Worm (Caenorhabditis elegans) whole organism, L3 larva: Measurements from ENCODE around the gene Y66C5A.2.

Experiments used
- R02D3.7 ChIP-seq: fragments of 150-350 bp; optimal IDR thresholded peaks from 2 replicates; lab custom pipeline; 2014; ENCODE audit warnings: missing biosample characterization, missing genetic modification characterization
- ZK546.5 ChIP-seq: sonication (generic microtip); optimal IDR thresholded peaks from 2 replicates; lab custom pipeline; 2017; ENCODE audit warnings: missing biosample characterization, missing genetic modification characterization
- aly-2 ChIP-seq: fragments of 150-350 bp; optimal IDR thresholded peaks from 2 replicates; lab custom pipeline; 2014; ENCODE audit warnings: missing biosample characterization, missing genetic modification characterization
- ama-1 ChIP-seq: fragments of 150-350 bp; optimal IDR thresholded peaks from 2 replicates; lab custom pipeline; 2018
- ceh-16 ChIP-seq: sonication (generic microtip); optimal IDR thresholded peaks from 2 replicates; lab custom pipeline; 2017; ENCODE audit warnings: missing biosample characterization, missing genetic modification characterization
- ceh-9 ChIP-seq: sonication (generic microtip); optimal IDR thresholded peaks from 2 replicates; lab custom pipeline; 2018; ENCODE audit warnings: missing biosample characterization, missing genetic modification characterization
- elt-1 ChIP-seq: fragments of 150-350 bp; optimal IDR thresholded peaks from 2 replicates; lab custom pipeline; 2014; ENCODE audit warnings: missing biosample characterization, missing genetic modification characterization
- elt-3 ChIP-seq, 3 experiments: fragments of 150-350 bp in 1 of 3; sonication (generic microtip) in 2 of 3; optimal IDR thresholded peaks; 2 replicates in 2 of 3; 4 replicates in 1 of 3; lab custom pipeline; 2014 to 2017; ENCODE audit warnings: missing biosample characterization in 3 of 3, missing genetic modification characterization in 3 of 3
- eor-1 ChIP-seq, 2 experiments: fragments of 150-350 bp; optimal IDR thresholded peaks; 2 replicates each; lab custom pipeline; 2014 to 2018; ENCODE audit warnings: missing biosample characterization in 2 of 2, missing genetic modification characterization in 2 of 2
- fkh-2 ChIP-seq: fragments of 150-350 bp; optimal IDR thresholded peaks from 2 replicates; lab custom pipeline; 2014; ENCODE audit warnings: missing biosample characterization, missing genetic modification reagents, missing genetic modification characterization
- hmg-11 ChIP-seq: sonication (generic microtip); optimal IDR thresholded peaks from 2 replicates; lab custom pipeline; 2016; ENCODE audit warnings: missing genetic modification characterization, missing compliant biosample characterization
- jun-1 ChIP-seq: fragments of 150-350 bp; optimal IDR thresholded peaks from 2 replicates; lab custom pipeline; 2014; ENCODE audit warnings: missing biosample characterization, missing genetic modification reagents, missing genetic modification characterization
- lin-15B ChIP-seq: fragments of 150-350 bp; optimal IDR thresholded peaks from 2 replicates; lab custom pipeline; 2014; ENCODE audit warnings: missing biosample characterization, missing genetic modification characterization
- mdl-1 ChIP-seq: fragments of 150-350 bp; optimal IDR thresholded peaks from 2 replicates; lab custom pipeline; 2014; ENCODE audit warnings: missing biosample characterization, missing genetic modification characterization
- mml-1 ChIP-seq: fragments of 150-350 bp; sonication (generic microtip); optimal IDR thresholded peaks from 3 replicates; lab custom pipeline; 2014; ENCODE audit warnings: missing biosample characterization, missing genetic modification characterization
- nhr-11 ChIP-seq: fragments of 150-350 bp; optimal IDR thresholded peaks from 2 replicates; lab custom pipeline; 2014; ENCODE audit warnings: missing biosample characterization, missing genetic modification characterization
- nhr-12 ChIP-seq: fragments of 150-350 bp; optimal IDR thresholded peaks from 2 replicates; lab custom pipeline; 2014; ENCODE audit warnings: missing biosample characterization, missing genetic modification characterization
- nhr-23 ChIP-seq: fragments of 150-350 bp; optimal IDR thresholded peaks from 2 replicates; lab custom pipeline; 2014; ENCODE audit warnings: missing biosample characterization, missing genetic modification reagents, missing genetic modification characterization
- nhr-25 ChIP-seq: sonication (generic microtip); optimal IDR thresholded peaks from 2 replicates; lab custom pipeline; 2017; ENCODE audit warnings: missing biosample characterization, missing genetic modification characterization
- nhr-28 ChIP-seq: fragments of 150-350 bp; optimal IDR thresholded peaks from 2 replicates; lab custom pipeline; 2014; ENCODE audit warnings: missing biosample characterization, missing genetic modification characterization
- nhr-43 ChIP-seq: sonication (generic microtip); optimal IDR thresholded peaks from 2 replicates; lab custom pipeline; 2016; ENCODE audit warnings: mild to moderate bottlenecking, missing genetic modification characterization, missing compliant biosample characterization; ENCODE audit not compliant: poor library complexity, severe bottlenecking
- pha-4 ChIP-seq: fragments of 150-350 bp; optimal IDR thresholded peaks from 2 replicates; lab custom pipeline; 2014; ENCODE audit warnings: missing biosample characterization, missing genetic modification reagents, missing genetic modification characterization
- pqm-1 ChIP-seq: fragments of 150-350 bp; optimal IDR thresholded peaks from 2 replicates; lab custom pipeline; 2017; ENCODE audit warnings: missing biosample characterization, missing genetic modification characterization, inconsistent platforms
- sea-2 ChIP-seq: fragments of 150-350 bp; sonication (generic microtip); optimal IDR thresholded peaks from 4 replicates; lab custom pipeline; 2014; ENCODE audit warnings: missing biosample characterization, missing genetic modification reagents, missing genetic modification characterization
- skn-1 ChIP-seq: fragments of 150-350 bp; optimal IDR thresholded peaks from 2 replicates; lab custom pipeline; 2014; ENCODE audit warnings: missing biosample characterization, missing genetic modification characterization
- snpc-4 ChIP-seq: fragments of 150-350 bp; optimal IDR thresholded peaks from 2 replicates; lab custom pipeline; 2014; ENCODE audit warnings: missing biosample characterization, missing genetic modification characterization
- tbx-2 ChIP-seq: sonication (generic microtip); optimal IDR thresholded peaks from 2 replicates; lab custom pipeline; 2016; ENCODE audit warnings: mild to moderate bottlenecking, missing genetic modification characterization, missing compliant biosample characterization
- unc-39 ChIP-seq: sonication (generic microtip); optimal IDR thresholded peaks from 4 replicates; lab custom pipeline; 2017; ENCODE audit warnings: missing biosample characterization, missing genetic modification characterization
- unc-62 ChIP-seq: fragments of 150-350 bp; sonication (generic microtip); optimal IDR thresholded peaks from 4 replicates; lab custom pipeline; 2014; ENCODE audit warnings: missing biosample characterization, missing genetic modification reagents, missing genetic modification characterization
- zag-1 ChIP-seq: fragments of 150-350 bp; optimal IDR thresholded peaks from 2 replicates; lab custom pipeline; 2014; ENCODE audit warnings: missing biosample characterization, missing genetic modification characterization
- ztf-11 ChIP-seq: fragments of 150-350 bp; optimal IDR thresholded peaks from 2 replicates; lab custom pipeline; 2014; ENCODE audit warnings: missing biosample characterization, missing genetic modification characterization
- ztf-4 ChIP-seq: fragments of 150-350 bp; optimal IDR thresholded peaks from 2 replicates; lab custom pipeline; 2014; ENCODE audit warnings: missing biosample characterization, missing genetic modification characterization

Y66C5A.2 gene

DNA sequence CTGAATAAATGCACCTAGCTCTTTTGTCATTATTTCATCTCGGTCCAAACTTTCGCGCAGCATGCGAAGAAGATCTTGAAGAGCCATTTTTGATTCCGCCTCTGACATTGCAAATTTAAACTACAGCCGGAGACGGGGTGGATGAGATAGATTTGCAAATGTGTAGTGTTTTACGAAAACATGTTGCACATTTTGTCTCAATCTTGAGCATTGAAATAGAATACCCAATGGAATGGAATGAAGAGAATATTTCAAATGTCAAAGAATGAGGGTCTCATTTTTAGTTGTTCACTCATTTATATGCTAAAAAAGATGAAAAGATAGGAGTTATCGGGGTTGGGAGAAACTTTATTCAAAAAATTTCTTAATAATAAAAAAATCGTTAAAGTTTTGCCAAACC is 5.1 kb upstream of the Y66C5A.2 start, which contains the start of gene Y66C5A.1:
Gene Y66C5A.1, minus strand, starts transcription at position 101 of the 400 bp plus-strand sequence.
- no peak for TF ChIP-seq nhr-28 (tag; lab: Kevin White, UChicago)
- no peak for TF ChIP-seq nhr-11
- TF ChIP-seq nhr-23 (tag; lab: Kevin White, UChicago): no peak
- no peak for TF ChIP-seq nhr-25 (tag; lab: Kevin White, UChicago)
- no peak for TF ChIP-seq ztf-4
- TF ChIP-seq lin-15B (tag; lab: Kevin White, UChicago): no peak
- no peak for TF ChIP-seq ZK546.5
- TF ChIP-seq unc-62 (GFP tag; lab: Kevin White, UChicago): no peak
- no peak for TF ChIP-seq ceh-9 (tag; lab: Kevin White, UChicago)
- no peak for TF ChIP-seq tbx-2 (tag; lab: Kevin White, UChicago)

DNA sequence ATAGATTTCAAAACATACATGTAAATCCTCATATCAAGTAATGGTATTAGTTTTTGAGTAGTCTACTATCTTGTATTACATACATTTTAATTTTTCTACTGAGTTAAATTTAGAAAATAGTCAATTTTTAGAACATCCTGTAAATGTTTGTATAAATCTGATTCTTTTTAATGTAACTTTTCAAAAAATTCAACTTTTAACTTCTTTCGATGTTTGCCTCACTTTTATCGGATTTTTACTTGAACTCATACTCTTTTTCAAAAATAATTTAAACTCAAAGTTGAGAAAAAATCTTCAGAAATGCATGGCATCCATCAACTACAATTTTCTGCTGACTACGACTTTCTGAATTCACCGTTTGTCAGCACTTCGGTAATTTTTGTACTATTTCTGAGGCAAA is 4.0 kb downstream of the Y66C5A.2 start, which contains the start of gene M163.7:
Gene M163.7, plus strand, starts transcription at position 301 of the 400 bp plus-strand sequence.
- TF ChIP-seq nhr-23 (tag; lab: Kevin White, UChicago): no peak
- no peak for TF ChIP-seq tbx-2 (tag; lab: Kevin White, UChicago)
- TF ChIP-seq ama-1 (lab: Kevin White, UChicago): no peak
- TF ChIP-seq ceh-9 (tag; lab: Kevin White, UChicago): no peak
- no peak for TF ChIP-seq elt-3 (tag; optimal IDR thresholded peaks at IDR 0.05; lab: Kevin White, UChicago)
- no peak for TF ChIP-seq ceh-16 (tag; lab: Kevin White, UChicago)
- TF ChIP-seq ZK546.5: no peak
- no peak for TF ChIP-seq pha-4 (tag; lab: Kevin White, UChicago)
- no peak for TF ChIP-seq mml-1 (tag; lab: Kevin White, UChicago)
- TF ChIP-seq skn-1 (tag; lab: Kevin White, UChicago): no peak

DNA sequence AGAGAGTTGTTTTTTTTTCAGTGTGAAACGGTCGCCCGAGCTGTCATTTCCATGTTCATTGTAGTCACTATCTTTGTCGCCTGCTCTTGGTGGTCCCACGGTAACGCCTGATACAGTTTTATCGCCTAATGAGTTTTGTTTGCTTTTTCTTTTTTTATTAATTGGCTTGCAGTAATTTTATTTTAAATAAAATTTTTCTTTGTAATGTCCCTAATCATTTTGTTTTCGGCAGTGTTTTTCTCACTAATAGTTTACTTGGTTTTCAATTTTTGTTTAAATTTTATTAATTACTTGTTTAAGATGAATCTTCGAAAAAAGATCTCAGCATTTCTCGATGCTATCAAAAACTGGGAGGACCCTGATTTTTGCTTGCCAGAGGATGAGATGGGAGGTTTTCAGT is 5.1 kb downstream of the Y66C5A.2 start, which contains the start of gene M163.22:
Gene M163.22, plus strand, starts transcription at position 301 of the 400 bp plus-strand sequence.
- TF ChIP-seq fkh-2: no peak
- TF ChIP-seq nhr-23 (tag; lab: Kevin White, UChicago): no peak
- no peak for TF ChIP-seq ztf-11 (tag; lab: Kevin White, UChicago)
- TF ChIP-seq snpc-4 (tag; lab: Kevin White, UChicago): no peak
- TF ChIP-seq skn-1 (tag; lab: Kevin White, UChicago): no peak
- TF ChIP-seq elt-3 (tag; optimal IDR thresholded peaks at IDR 0.05; lab: Kevin White, UChicago): no peak
- no peak for TF ChIP-seq mml-1 (tag; lab: Kevin White, UChicago)
- TF ChIP-seq jun-1 (tag; lab: Kevin White, UChicago): no peak
- TF ChIP-seq mdl-1: no peak
- no peak for TF ChIP-seq R02D3.7 (tag; lab: Kevin White, UChicago)
- TF ChIP-seq aly-2 (tag; lab: Kevin White, UChicago): no peak
- TF ChIP-seq, all 47 proteins: peak for 0

DNA sequence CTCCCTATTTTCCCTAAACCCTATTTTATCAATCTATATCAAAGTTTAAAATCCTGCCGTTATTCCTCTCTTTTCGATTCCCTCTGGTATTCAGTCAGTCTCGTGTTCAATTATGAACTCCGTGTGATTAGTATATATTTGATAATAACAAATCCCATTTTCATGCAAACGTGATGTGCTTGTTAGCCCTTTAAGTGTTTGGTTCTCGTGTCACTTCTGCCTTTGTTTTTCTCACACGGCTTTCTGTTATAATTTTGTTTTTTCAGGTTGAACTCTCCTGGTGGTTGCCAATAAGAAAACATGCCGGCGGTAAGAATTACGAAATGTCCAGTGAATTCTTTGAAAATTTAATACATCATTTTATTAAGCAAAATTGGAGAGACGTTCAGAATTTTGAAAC is 6.0 kb downstream of the Y66C5A.2 start, which contains the start of gene M163.21:
Gene M163.21, plus strand, starts transcription at position 301 of the 400 bp plus-strand sequence.
- TF ChIP-seq eor-1 (tag; optimal IDR thresholded peaks at IDR 0.05; lab: Kevin White, UChicago) (no peak), ztf-11 (tag; lab: Kevin White, UChicago) (no peak), unc-62 (GFP tag; lab: Kevin White, UChicago) (no peak), ceh-16 (tag; lab: Kevin White, UChicago) (no peak), aly-2 (tag; lab: Kevin White, UChicago) (no peak), nhr-43 (no peak), zag-1 (tag; lab: Kevin White, UChicago) (no peak), pqm-1 (no peak), pha-4 (tag; lab: Kevin White, UChicago) (no peak), nhr-12 (no peak), snpc-4 (tag; lab: Kevin White, UChicago) (no peak), elt-3 (tag; optimal IDR thresholded peaks at IDR 0.05; lab: Kevin White, UChicago) (no peak), sea-2 (GFP tag; lab: Kevin White, UChicago) (no peak), R02D3.7 (tag; lab: Kevin White, UChicago) (no peak), lin-15B (tag; lab: Kevin White, UChicago) (no peak), fkh-2 (no peak), hmg-11 (tag; lab: Kevin White, UChicago) (no peak), elt-1 (tag; lab: Kevin White, UChicago) (no peak)

DNA sequence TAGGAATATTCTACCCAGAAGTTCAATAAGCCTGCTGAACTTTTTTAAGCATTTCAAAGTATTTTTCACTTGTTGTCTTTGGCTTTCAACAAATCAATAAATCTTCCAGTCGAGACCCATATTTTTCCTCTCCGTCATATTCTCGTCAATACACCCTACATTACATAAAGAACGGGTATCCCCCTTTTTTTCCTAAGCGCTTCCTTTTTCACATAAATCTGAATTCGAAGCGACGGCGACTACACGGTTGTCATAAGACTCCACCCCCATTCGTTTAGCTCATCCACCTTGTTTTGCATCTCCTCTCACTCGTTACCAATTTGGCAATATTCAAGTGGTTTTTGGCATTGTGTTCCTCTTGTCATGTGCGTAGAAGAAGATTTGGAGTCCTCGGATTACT is 8.8 kb downstream of the Y66C5A.2 start, which contains the start of gene M163.9:
Gene M163.9, plus strand, starts transcription at position 301 of the 400 bp plus-strand sequence.
- TF ChIP-seq nhr-12: no peak
- TF ChIP-seq, all 47 proteins: peak for 0

DNA sequence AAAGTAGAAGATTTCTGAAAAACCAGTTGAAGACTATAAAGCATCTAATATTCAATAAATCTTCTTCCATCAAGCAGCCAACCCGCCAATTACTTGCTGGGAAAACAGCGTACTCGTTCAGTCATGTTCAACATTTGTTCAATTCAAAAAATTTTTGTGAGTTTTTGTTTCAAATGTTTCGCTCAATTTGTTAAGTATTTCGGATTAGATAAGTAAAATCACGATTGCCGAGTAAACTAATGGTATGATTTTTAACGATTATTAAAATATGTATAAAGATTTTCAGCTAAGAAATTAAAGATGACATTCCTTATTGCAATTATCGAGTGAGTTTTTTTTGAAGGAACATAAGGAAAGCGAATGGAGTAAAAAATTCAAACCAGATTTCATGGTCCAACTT is 10.2 kb downstream of the Y66C5A.2 start, which contains the start of gene M163.10:
Gene M163.10, plus strand, starts transcription at position 301 of the 400 bp plus-strand sequence.
- TF ChIP-seq unc-39 (tag; lab: Kevin White, UChicago): no peak
- no peak for TF ChIP-seq fkh-2
- TF ChIP-seq ZK546.5: no peak
- no peak for TF ChIP-seq mml-1 (tag; lab: Kevin White, UChicago)
- TF ChIP-seq nhr-12: no peak
- TF ChIP-seq ceh-16 (tag; lab: Kevin White, UChicago): no peak
